Fruit fly (Drosophila melanogaster): ENCODE data around the gene Nha1.

The Nha1 gene

dm6 chr2L:6843434-6843833 is 26.8 kb downstream of the Nha1 start (continued):
- no peak for TF ChIP-seq CG4404 (GFP tag; IDR thresholded peaks at IDR 0.05)
- no peak for TF ChIP-seq CG9609 (GFP tag; optimal IDR thresholded peaks at IDR 0.05)
- TF ChIP-seq lov (optimal IDR thresholded peaks at IDR 0.05): no peak
- TF ChIP-seq lov (GFP tag; IDR thresholded peaks at IDR 0.05): no peak
- no peak for TF ChIP-seq CG17359 (tag; optimal IDR thresholded peaks at IDR 0.05)
- TF ChIP-seq Dip3 (GFP tag; optimal IDR thresholded peaks at IDR 0.05): no peak
- no peak for TF ChIP-seq az2 (GFP tag; optimal IDR thresholded peaks at IDR 0.05)
- no peak for TF ChIP-seq ato (GFP tag; IDR thresholded peaks at IDR 0.05; ENCODE audit: partially characterized antibody)
- no peak for TF ChIP-seq CG17912 (GFP tag; optimal IDR thresholded peaks at IDR 0.05)
- no peak for TF ChIP-seq ac (GFP tag; optimal IDR thresholded peaks at IDR 0.05)
- TF ChIP-seq Asciz (GFP tag; optimal IDR thresholded peaks at IDR 0.05): no peak
- TF ChIP-seq Ets97D (GFP tag; optimal IDR thresholded peaks at IDR 0.05): no peak
- no peak for TF ChIP-seq CG31365 (tag; optimal IDR thresholded peaks at IDR 0.05)
- no peak for TF ChIP-seq Optix (GFP tag; IDR thresholded peaks at IDR 0.05)
- TF ChIP-seq tll (GFP tag; optimal IDR thresholded peaks at IDR 0.05): peak in 1 of 2 experiments; percentile 6
- no peak for TF ChIP-seq CG1602 (GFP tag; optimal IDR thresholded peaks at IDR 0.05)
- no peak for TF ChIP-seq disco-r (GFP tag; optimal IDR thresholded peaks at IDR 0.05)
- no peak for TF ChIP-seq CG3995 (GFP tag; optimal IDR thresholded peaks at IDR 0.05)
- TF ChIP-seq mirr (GFP tag; optimal IDR thresholded peaks at IDR 0.05): no peak
- TF ChIP-seq CHES-1-like (GFP tag; optimal IDR thresholded peaks at IDR 0.05): no peak
- TF ChIP-seq lilli (GFP tag; optimal IDR thresholded peaks at IDR 0.05): no peak
- TF ChIP-seq CG8924 (tag; optimal IDR thresholded peaks at IDR 0.05): no peak
- no peak for TF ChIP-seq HmgZ (tag; optimal IDR thresholded peaks at IDR 0.05)
- TF ChIP-seq Sry-β (GFP tag; optimal IDR thresholded peaks at IDR 0.05): no peak
- TF ChIP-seq Hsf (GFP tag; optimal IDR thresholded peaks at IDR 0.05): no peak
- TF ChIP-seq CG17186 (GFP tag; optimal IDR thresholded peaks at IDR 0.05): no peak
- TF ChIP-seq Nf-YB (GFP tag; optimal IDR thresholded peaks at IDR 0.05): peak; percentile 2
- no peak for TF ChIP-seq CG10979 (tag; optimal IDR thresholded peaks at IDR 0.05)
- TF ChIP-seq corto (GFP tag; optimal IDR thresholded peaks at IDR 0.05): no peak

DNA sequence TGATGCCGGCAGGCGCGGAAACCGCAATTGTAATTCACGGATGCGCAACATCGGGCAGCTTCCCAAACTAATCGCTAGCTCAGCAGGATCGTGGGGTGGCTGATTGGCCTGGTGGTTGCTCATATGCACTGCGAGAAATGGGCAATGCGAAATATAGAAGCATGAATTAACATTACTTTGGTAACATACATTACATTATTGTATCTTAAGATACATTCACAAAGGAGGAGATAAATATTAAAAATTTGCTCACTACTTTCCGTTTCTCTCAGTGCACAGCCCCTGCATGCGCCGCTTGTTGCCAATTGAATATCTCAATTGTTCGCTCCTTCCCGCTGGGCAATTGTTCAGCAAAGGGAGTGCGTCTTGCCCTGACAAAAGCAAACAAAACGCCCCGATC is 28.8 kb downstream of the Nha1 start:
- TF ChIP-seq Hr39 (optimal IDR thresholded peaks at IDR 0.05) (no peak), CG1602 (GFP tag; optimal IDR thresholded peaks at IDR 0.05) (peak; percentile 68), CG12659 (GFP tag; optimal IDR thresholded peaks at IDR 0.05) (peak; percentile 23), CG2116 (GFP tag; optimal IDR thresholded peaks at IDR 0.05) (peak; percentile 8), pnt (GFP tag; optimal IDR thresholded peaks at IDR 0.05) (peak; percentile 80), CG1529 (GFP tag; optimal IDR thresholded peaks at IDR 0.05) (peak; percentile 74), Lpt (GFP tag; optimal IDR thresholded peaks at IDR 0.05) (no peak), Bdp1 (GFP tag; optimal IDR thresholded peaks at IDR 0.05) (peak; percentile 53), Optix (GFP tag; IDR thresholded peaks at IDR 0.05) (peak; percentile 82), Pdp1 (GFP tag; optimal IDR thresholded peaks at IDR 0.05) (peak in 1 of 2 experiments; percentile 61), CG6254 (GFP tag; optimal IDR thresholded peaks at IDR 0.05) (peak; percentile 63), br (optimal IDR thresholded peaks at IDR 0.05) (no peak), CG8290 (GFP tag; optimal IDR thresholded peaks at IDR 0.05) (peak; percentile 54), CG8290 (tag; optimal IDR thresholded peaks at IDR 0.05) (peak in 1 of 2 experiments; percentile 60), Gug (GFP tag; IDR thresholded peaks at IDR 0.05) (peak; percentile 60; the same call in 2 of the 4 replicates), ro (GFP tag; IDR thresholded peaks at IDR 0.05) (peak; percentile 59; the same call in 1 of the 2 replicates), lov (optimal IDR thresholded peaks at IDR 0.05) (no peak), lov (GFP tag; IDR thresholded peaks at IDR 0.05) (peak; percentile 82; the same call in 2 of the 3 replicates), Rx (GFP tag; IDR thresholded peaks at IDR 0.05) (peak; percentile 81), zen (tag; optimal IDR thresholded peaks at IDR 0.05) (peak; percentile 93), CG14965 (GFP tag; optimal IDR thresholded peaks at IDR 0.05; ENCODE audit: borderline replicate concordance) (no peak), CG4707 (GFP tag; optimal IDR thresholded peaks at IDR 0.05) (peak; percentile 46), CG13287 (GFP tag; IDR thresholded peaks at IDR 0.05; ENCODE audit: partially characterized antibody) (no peak), dpn (GFP tag; optimal IDR thresholded peaks at IDR 0.05) (peak; percentile 49 to 67), Dip2 (GFP tag; IDR thresholded peaks at IDR 0.05) (no peak), gt (GFP tag; IDR thresholded peaks at IDR 0.05) (peak; percentile 49; the same call in 1 of the 2 replicates), Sox100B (GFP tag; optimal IDR thresholded peaks at IDR 0.05) (peak; percentile 61)
